Worm (Caenorhabditis elegans): ENCODE data around the gene serp-1.1.

- TF ChIP-seq ceh-83 (GFP tag; optimal IDR thresholded peaks at IDR 0.05) (no peak), zip-8 (tag; optimal IDR thresholded peaks at IDR 0.05) (no peak), elt-3 (tag; optimal IDR thresholded peaks at IDR 0.05) (no peak), elt-1 (tag; optimal IDR thresholded peaks at IDR 0.05; ENCODE audit: borderline replicate concordance, insufficient read depth) (no peak), ztf-11 (tag; optimal IDR thresholded peaks at IDR 0.05) (no peak), nhr-12 (tag; optimal IDR thresholded peaks at IDR 0.05) (no peak), pha-4 (tag; optimal IDR thresholded peaks at IDR 0.05) (no peak), sem-2 (GFP tag; optimal IDR thresholded peaks at IDR 0.05) (no peak), mab-5 (tag; optimal IDR thresholded peaks at IDR 0.05) (no peak), unc-39 (tag; optimal IDR thresholded peaks at IDR 0.05) (no peak), lsy-2 (tag; optimal IDR thresholded peaks at IDR 0.05) (no peak), ham-2 (GFP tag; optimal IDR thresholded peaks at IDR 0.05) (no peak)
Observed at ce11 chrX:15801827-15802226, 39.5 kb upstream of the serp-1.1 start.

Measured in whole organism, mixed stage, embryonic.